Worm (Caenorhabditis elegans): Measurements from ENCODE around the gene srg-11.
A peak's percentile ranks its signal among the peaks of the same experiment; 100 is the strongest.

The srg-11 gene

DNA sequence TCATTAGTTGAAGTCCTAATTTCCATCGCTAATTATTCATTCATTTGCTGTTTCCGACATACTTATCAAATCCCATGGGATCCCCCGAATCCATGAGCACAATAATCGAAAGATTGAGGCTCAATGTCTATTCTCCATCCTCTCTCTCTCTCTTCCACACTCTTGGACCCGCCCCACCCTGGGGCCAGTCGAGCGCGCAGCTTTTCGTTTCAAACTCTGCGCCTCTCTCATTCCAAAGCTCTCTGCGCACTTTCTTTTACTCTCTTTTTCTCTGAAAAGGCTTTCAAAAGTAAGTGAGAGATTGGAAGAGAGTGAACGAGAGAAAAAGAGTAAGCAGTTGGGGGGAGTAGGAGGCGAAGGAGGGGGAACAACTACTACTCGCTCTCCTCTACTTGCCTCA is 41.9 kb downstream of the srg-11 start, which contains the start of gene acy-1 (continued):
- TF ChIP-seq rnt-1 (tag; optimal IDR thresholded peaks at IDR 0.05) (peak; percentile 87), grh-1 (GFP tag; IDR thresholded peaks at IDR 0.05) (no peak), unc-86 (tag; optimal IDR thresholded peaks at IDR 0.05) (peak; percentile 80), ceh-63 (GFP tag; optimal IDR thresholded peaks at IDR 0.05) (no peak), irx-1 (tag; optimal IDR thresholded peaks at IDR 0.05) (peak; percentile 26), aha-1 (tag; optimal IDR thresholded peaks at IDR 0.05) (no peak), ceh-88 (GFP tag; IDR thresholded peaks at IDR 0.05) (no peak), sptf-1 (tag; optimal IDR thresholded peaks at IDR 0.05) (no peak), lin-13 (GFP tag; optimal IDR thresholded peaks at IDR 0.05) (peak; percentile 67), sup-37 (GFP tag; optimal IDR thresholded peaks at IDR 0.05) (no peak), hpl-2 (GFP tag; optimal IDR thresholded peaks at IDR 0.05) (no peak), vab-15 (tag; optimal IDR thresholded peaks at IDR 0.05) (no peak), hlh-17 (GFP tag; optimal IDR thresholded peaks at IDR 0.05; ENCODE audit: borderline replicate concordance) (no peak), xbp-1 (tag; optimal IDR thresholded peaks at IDR 0.05) (peak; percentile 67), ztf-4 (tag; optimal IDR thresholded peaks at IDR 0.05) (no peak), unc-30 (tag; optimal IDR thresholded peaks at IDR 0.05) (no peak), nhr-12 (tag; optimal IDR thresholded peaks at IDR 0.05) (no peak), zag-1 (tag; optimal IDR thresholded peaks at IDR 0.05) (peak; percentile 68), hlh-4 (tag; optimal IDR thresholded peaks at IDR 0.05) (no peak), nhr-77 (tag; optimal IDR thresholded peaks at IDR 0.05) (peak; percentile 69), ceh-90 (tag; optimal IDR thresholded peaks at IDR 0.05) (no peak), ets-5 (GFP tag; IDR thresholded peaks at IDR 0.05) (no peak), ama-1 (optimal IDR thresholded peaks at IDR 0.05) (no peak), lin-35 (GFP tag; optimal IDR thresholded peaks at IDR 0.05) (peak; percentile 50 to 76), fkh-4 (tag; optimal IDR thresholded peaks at IDR 0.05; ENCODE audit: borderline replicate concordance) (no peak), nhr-19 (GFP tag; conservative IDR thresholded peaks at IDR 0.05) (peak; percentile 73), sox-4 (tag; optimal IDR thresholded peaks at IDR 0.05) (peak; percentile 20), fos-1 (tag; optimal IDR thresholded peaks at IDR 0.05) (peak; percentile 62), nhr-84 (tag; optimal IDR thresholded peaks at IDR 0.05) (no peak), jun-1 (tag; optimal IDR thresholded peaks at IDR 0.05) (peak; percentile 59), ztf-11 (tag; optimal IDR thresholded peaks at IDR 0.05) (peak in 1 of 2 experiments; percentile 13), blmp-1 (tag; optimal IDR thresholded peaks at IDR 0.05) (peak; percentile 38), pax-3 (tag; optimal IDR thresholded peaks at IDR 0.05) (peak; percentile 49), mef-2 (tag; optimal IDR thresholded peaks at IDR 0.05) (no peak), egl-13 (tag; optimal IDR thresholded peaks at IDR 0.05) (peak; percentile 47), zip-4 (GFP tag; optimal IDR thresholded peaks at IDR 0.05) (no peak), dpl-1 (GFP tag; optimal IDR thresholded peaks at IDR 0.05) (peak; percentile 58 to 75 (median 67)), nhr-85 (tag) (peak; percentile 62), C16A3.4 (tag; optimal IDR thresholded peaks at IDR 0.05) (peak; percentile 35), ces-1 (GFP tag; optimal IDR thresholded peaks at IDR 0.05) (no peak), skn-1 (tag; optimal IDR thresholded peaks at IDR 0.05) (peak; percentile 75), C04F5.9 (tag; optimal IDR thresholded peaks at IDR 0.05) (peak; percentile 31), unc-98 (GFP tag; IDR thresholded peaks at IDR 0.05) (peak; percentile 46; the same call in 1 of the 2 replicates), nhr-90 (tag; optimal IDR thresholded peaks at IDR 0.05; ENCODE audit: poor library complexity) (no peak), pag-3 (tag; optimal IDR thresholded peaks at IDR 0.05; ENCODE audit: borderline replicate concordance, insufficient read depth) (no peak), nhr-47 (tag; optimal IDR thresholded peaks at IDR 0.05) (peak; percentile 79), isw-1 (GFP tag; IDR thresholded peaks at IDR 0.05) (peak; percentile 64), unc-130 (tag; optimal IDR thresholded peaks at IDR 0.05) (peak; percentile 34), mep-1 (tag; optimal IDR thresholded peaks at IDR 0.05) (peak; percentile 79), snpc-4 (tag; optimal IDR thresholded peaks at IDR 0.05) (peak; percentile 43), nhr-11 (tag; optimal IDR thresholded peaks at IDR 0.05) (no peak), unc-62 (GFP tag; optimal IDR thresholded peaks at IDR 0.05) (no peak), nhr-71 (tag; optimal IDR thresholded peaks at IDR 0.05) (peak; percentile 91), tbx-2 (tag; optimal IDR thresholded peaks at IDR 0.05) (peak; percentile 73)
